Worm (Caenorhabditis elegans) whole organism, young adult: ENCODE measurements around the gene F15B9.6.

Experiments
- B0261.1 ChIP-seq: sonication (generic microtip); optimal IDR thresholded peaks from 2 replicates; lab custom pipeline; 2016; ENCODE audit warnings: mild to moderate bottlenecking, missing genetic modification characterization, moderate library complexity, missing compliant biosample characterization
- C17E4.6 ChIP-seq: fragments of 200-800 bp; sonication (Bioruptor generic); IDR thresholded peaks from 2 replicates; pipeline ENCODE4 v1.3.6; 2022; ENCODE audit warnings: missing genetic modification reagents, missing genetic modification characterization, missing compliant biosample characterization
- D2030.7 ChIP-seq: fragments of 200-800 bp; sonication (Bioruptor generic); IDR thresholded peaks from 2 replicates; pipeline ENCODE4 v1.3.6; 2022; ENCODE audit warnings: missing genetic modification reagents, missing genetic modification characterization, missing compliant biosample characterization
- Y56A3A.18 ChIP-seq: fragments of 200-800 bp; sonication (Bioruptor generic); IDR thresholded peaks from 2 replicates; pipeline ENCODE4 v1.3.6; 2022; ENCODE audit warnings: missing genetic modification reagents, missing genetic modification characterization, missing compliant biosample characterization
- atf-7 ChIP-seq: sonication (generic microtip); optimal IDR thresholded peaks from 2 replicates; lab custom pipeline; 2017; ENCODE audit warnings: mild to moderate bottlenecking, missing genetic modification characterization, missing compliant biosample characterization
- bed-1 ChIP-seq: fragments of 200-800 bp; sonication (Bioruptor generic); IDR thresholded peaks from 2 replicates; pipeline ENCODE4 v1.3.6; 2022; ENCODE audit warnings: missing genetic modification reagents, missing genetic modification characterization, missing compliant biosample characterization
- bed-2 ChIP-seq: fragments of 200-800 bp; sonication (Bioruptor generic); IDR thresholded peaks from 2 replicates; pipeline ENCODE4 v1.3.6; 2022; ENCODE audit warnings: missing genetic modification reagents, missing genetic modification characterization, missing compliant biosample characterization
- cebp-2 ChIP-seq: fragments of 200-800 bp; sonication (Bioruptor generic); IDR thresholded peaks from 2 replicates; pipeline ENCODE4 v1.3.6; 2022; ENCODE audit warnings: missing genetic modification characterization, missing compliant biosample characterization
- ceh-58 ChIP-seq: fragments of 200-800 bp; sonication (Bioruptor generic); IDR thresholded peaks from 2 replicates; pipeline ENCODE4 v1.3.6; 2022; ENCODE audit warnings: missing genetic modification characterization, missing compliant biosample characterization
- dox-1 ChIP-seq: fragments of 200-800 bp; sonication (Bioruptor generic); IDR thresholded peaks from 2 replicates; pipeline ENCODE4 v1.3.6; 2022; ENCODE audit warnings: missing genetic modification reagents, missing genetic modification characterization, missing compliant biosample characterization
- ekl-4 ChIP-seq: fragments of 200-800 bp; sonication (Bioruptor generic); IDR thresholded peaks from 2 replicates; pipeline ENCODE4 v1.3.6; 2022; ENCODE audit warnings: missing genetic modification reagents, missing genetic modification characterization, missing compliant biosample characterization
- ets-4 ChIP-seq: fragments of 200-800 bp; sonication (Bioruptor generic); optimal IDR thresholded peaks from 2 replicates; lab custom pipeline; 2018; ENCODE audit warnings: mild to moderate bottlenecking, missing genetic modification characterization, missing compliant biosample characterization
- him-1 ChIP-seq: sonication (generic microtip); optimal IDR thresholded peaks from 2 replicates; lab custom pipeline; 2016; ENCODE audit warnings: missing genotype, missing genetic modification reagents, missing genetic modification characterization, missing compliant biosample characterization
- hlh-26 ChIP-seq: fragments of 200-800 bp; sonication (Bioruptor generic); conservative IDR thresholded peaks from 2 replicates; pipeline ENCODE4 v1.3.6; 2022; ENCODE audit warnings: missing genetic modification reagents, missing genetic modification characterization, missing compliant biosample characterization
- hmg-1.2 ChIP-seq: fragments of 200-800 bp; sonication (Bioruptor generic); IDR thresholded peaks from 2 replicates; pipeline ENCODE4 v1.3.6; 2022; ENCODE audit warnings: missing genetic modification reagents, missing genetic modification characterization, missing compliant biosample characterization
- let-526 ChIP-seq: fragments of 200-800 bp; sonication (Bioruptor generic); IDR thresholded peaks from 2 replicates; pipeline ENCODE4 v1.3.6; 2022; ENCODE audit warnings: missing genetic modification reagents, missing genetic modification characterization, missing compliant biosample characterization
- lin-26 ChIP-seq: fragments of 200-800 bp; sonication (Bioruptor generic); IDR thresholded peaks from 2 replicates; pipeline ENCODE4 v1.3.6; 2022; ENCODE audit warnings: missing genetic modification reagents, missing genetic modification characterization, missing compliant biosample characterization
- lin-35 ChIP-seq, 3 experiments: fragments of 150-350 bp in 2 of 3; sonication (generic microtip) in 1 of 3; optimal IDR thresholded peaks; 2 replicates each; lab custom pipeline; 2014 to 2018; ENCODE audit warnings: missing biosample characterization in 3 of 3, missing genetic modification characterization in 3 of 3, missing genetic modification reagents in 3 of 3
- lsy-27 ChIP-seq: sonication (generic microtip); optimal IDR thresholded peaks from 2 replicates; lab custom pipeline; 2017; ENCODE audit warnings: missing genetic modification characterization, mild to moderate bottlenecking, missing compliant biosample characterization, antibody characterized with exemption, missing genotype, borderline replicate concordance; ENCODE audit not compliant: insufficient read depth
- madf-10 ChIP-seq: sonication (generic microtip); optimal IDR thresholded peaks from 2 replicates; lab custom pipeline; 2016; ENCODE audit warnings: mild to moderate bottlenecking, missing genetic modification characterization, missing compliant biosample characterization
- madf-3 ChIP-seq: fragments of 200-800 bp; sonication (Bioruptor generic); IDR thresholded peaks from 2 replicates; pipeline ENCODE4 v1.3.6; 2022; ENCODE audit warnings: missing genetic modification reagents, missing genetic modification characterization, missing compliant biosample characterization
- rcor-1 ChIP-seq: fragments of 200-800 bp; sonication (Bioruptor generic); IDR thresholded peaks from 2 replicates; pipeline ENCODE4 v1.3.6; 2022; ENCODE audit warnings: missing genetic modification reagents, missing genetic modification characterization, missing compliant biosample characterization
- rec-8 ChIP-seq, 2 experiments: sonication (generic microtip); optimal IDR thresholded peaks; 2 replicates each; lab custom pipeline; 2016; ENCODE audit warnings: mild to moderate bottlenecking in 2 of 2, missing genetic modification characterization in 2 of 2, missing genetic modification reagents in 2 of 2, missing genotype in 2 of 2, missing biosample characterization in 1 of 2, missing compliant biosample characterization in 1 of 2, moderate library complexity in 1 of 2
- rpc-1 ChIP-seq, 2 experiments: fragments of 150-350 bp in 1 of 2; sonication (generic microtip) in 1 of 2; optimal IDR thresholded peaks; 2 replicates each; lab custom pipeline; 2014 to 2018; ENCODE audit warnings: missing biosample characterization in 1 of 2, missing genetic modification characterization in 1 of 2, missing genetic modification reagents in 1 of 2, missing genotype in 1 of 2
- sea-2 ChIP-seq: fragments of 200-800 bp; sonication (Bioruptor generic); IDR thresholded peaks from 2 replicates; pipeline ENCODE4 v1.3.6; 2022; ENCODE audit warnings: missing genetic modification characterization, missing compliant biosample characterization
- snpc-3.4 ChIP-seq: sonication (generic microtip); optimal IDR thresholded peaks from 2 replicates; lab custom pipeline; 2017; ENCODE audit warnings: missing genetic modification characterization, mild to moderate bottlenecking, missing compliant biosample characterization, antibody characterized with exemption, moderate library complexity, missing genotype, missing genetic modification reagents
- tbp1 ChIP-seq: fragments of 200-800 bp; sonication (Bioruptor generic); optimal IDR thresholded peaks from 2 replicates; lab custom pipeline; 2018; ENCODE audit warnings: mild to moderate bottlenecking, missing genetic modification characterization, missing compliant biosample characterization
- unc-130 ChIP-seq: sonication (generic microtip); optimal IDR thresholded peaks from 2 replicates; lab custom pipeline; 2016; ENCODE audit warnings: missing genetic modification reagents, missing genetic modification characterization, missing compliant biosample characterization
- xnd-1 ChIP-seq: sonication (generic microtip); optimal IDR thresholded peaks from 2 replicates; lab custom pipeline; 2016; ENCODE audit warnings: missing genotype, missing genetic modification reagents, missing genetic modification characterization, missing compliant biosample characterization
- ztf-18 ChIP-seq: sonication (generic microtip); optimal IDR thresholded peaks from 2 replicates; lab custom pipeline; 2016; ENCODE audit warnings: missing genotype, mild to moderate bottlenecking, missing genetic modification characterization, missing compliant biosample characterization
- ztf-25 ChIP-seq: fragments of 200-800 bp; sonication (Bioruptor generic); IDR thresholded peaks from 2 replicates; pipeline ENCODE4 v1.3.6; 2022; ENCODE audit warnings: missing genetic modification reagents, missing genetic modification characterization, missing compliant biosample characterization
- ztf-28 ChIP-seq: fragments of 200-800 bp; sonication (Bioruptor generic); IDR thresholded peaks from 2 replicates; pipeline ENCODE4 v1.3.6; 2022; ENCODE audit warnings: missing genetic modification reagents, missing genetic modification characterization, missing compliant biosample characterization

Gene F15B9.6

DNA sequence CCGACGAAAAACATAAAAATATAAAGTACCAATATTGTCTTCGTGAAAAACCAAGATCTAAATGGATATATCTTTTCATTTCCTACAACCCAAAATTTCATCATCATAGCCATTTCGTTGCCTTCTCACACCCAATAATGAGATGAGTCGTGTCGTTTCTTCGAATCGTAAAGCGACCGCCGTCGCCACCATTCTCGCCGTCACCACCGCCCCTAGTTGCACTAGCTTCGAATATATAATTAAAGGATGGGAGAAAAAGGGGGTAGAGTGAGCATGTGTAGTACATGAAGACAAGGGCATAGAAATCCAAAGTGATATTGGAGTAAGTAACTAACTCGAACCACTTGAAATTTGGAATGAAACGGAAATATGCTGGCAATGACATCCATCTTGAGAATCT, 8.3 kb downstream of the F15B9.6 start (continued):
- TF ChIP-seq Y56A3A.18 (GFP tag; lab: Robert Waterston, UW) (no peak), madf-3 (GFP tag; lab: Robert Waterston, UW) (no peak)
- TF ChIP-seq, all 124 proteins: peak for 0

ce11 chrV:13024499-13024898, 10.6 kb downstream of the F15B9.6 start:
- no peak for TF ChIP-seq snpc-3.4 (tag; lab: Kevin White, UChicago)
- TF ChIP-seq bed-1 (GFP tag; lab: Robert Waterston, UW), result no peak
- no peak for TF ChIP-seq lin-26
- TF ChIP-seq C17E4.6 (GFP tag; lab: Robert Waterston, UW), result no peak
- no peak for TF ChIP-seq rec-8 (tag; optimal IDR thresholded peaks at IDR 0.05; lab: Kevin White, UChicago)
- TF ChIP-seq atf-7 (tag; lab: Kevin White, UChicago), result no peak
- no peak for TF ChIP-seq xnd-1 (tag; lab: Kevin White, UChicago)

ce11 chrV:13025283-13025682, 11.3 kb downstream of the F15B9.6 start:
- 0 out of 2 replicates have a peak, but pooled peaks have one; percentile 20 for TF ChIP-seq ztf-28 (GFP tag; lab: Robert Waterston, UW)
- TF ChIP-seq cebp-2, result no peak
- TF ChIP-seq ceh-58 (GFP tag; lab: Robert Waterston, UW), result 0 out of 2 replicates have a peak, but pooled peaks have one; percentile 21
- TF ChIP-seq ekl-4, result no peak
- TF ChIP-seq madf-10, result no peak
- TF ChIP-seq rcor-1 (GFP tag; lab: Robert Waterston, UW), result no peak

DNA sequence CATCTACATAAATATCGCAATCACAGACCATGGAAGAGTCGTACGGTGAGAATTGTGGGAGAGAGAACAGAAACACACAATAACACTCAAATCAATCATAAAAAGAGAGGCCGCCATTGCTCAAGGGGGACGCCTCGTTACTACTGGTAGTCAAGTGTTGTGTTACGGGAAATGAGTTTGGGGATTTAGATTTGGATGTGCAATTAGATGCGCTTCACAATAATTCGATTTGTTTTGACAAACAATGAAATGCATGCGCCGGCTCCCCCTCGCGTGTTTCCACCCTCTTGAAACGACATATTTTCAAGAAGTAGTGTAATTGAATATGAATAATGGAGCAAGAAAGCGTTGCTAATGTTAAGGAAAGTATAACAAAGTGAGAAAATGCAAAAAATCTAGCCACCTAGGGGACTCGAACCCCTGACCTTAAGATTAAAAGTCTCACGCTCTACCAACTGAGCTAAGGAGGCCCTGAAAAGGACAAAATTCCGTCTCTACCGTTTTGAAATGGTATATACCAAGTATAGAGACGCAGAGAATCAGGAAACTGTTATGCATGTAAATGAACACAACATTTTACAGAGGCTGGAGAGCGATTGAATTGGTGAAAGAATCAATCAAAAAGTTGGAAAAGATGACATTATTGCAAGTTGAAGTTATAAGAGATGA, 12.8 kb downstream of the F15B9.6 start:
- TF ChIP-seq him-1 (tag; lab: Kevin White, UChicago) (peak; percentile 41), dox-1 (GFP tag; lab: Robert Waterston, UW) (0 out of 2 replicates have a peak, but pooled peaks have one; percentile 17), D2030.7 (peak; percentile 49), rpc-1 (optimal IDR thresholded peaks at IDR 0.05; lab: Kevin White, UChicago) (peak; percentile 46), rpc-1 (tag; optimal IDR thresholded peaks at IDR 0.05; lab: Kevin White, UChicago) (peak; percentile 79), lsy-27 (tag; lab: Kevin White, UChicago) (no peak), rec-8 (tag; optimal IDR thresholded peaks at IDR 0.05; lab: Kevin White, UChicago) (peak in 1 of 2 experiments; percentile 14), ztf-18 (tag; lab: Kevin White, UChicago) (peak; percentile 36), lin-35 (GFP tag; optimal IDR thresholded peaks at IDR 0.05; lab: Kevin White, UChicago) (no peak), B0261.1 (peak; percentile 61), lin-26 (peak; percentile 82), unc-130 (GFP tag; lab: Kevin White, UChicago) (no peak), tbp1 (GFP tag; lab: Kevin White, UChicago) (peak; percentile 84), sea-2 (GFP tag; lab: Robert Waterston, UW) (no peak), bed-2 (GFP tag; lab: Robert Waterston, UW) (no peak), ets-4 (no peak), ztf-25 (0 out of 2 replicates have a peak, but pooled peaks have one; percentile 21), hmg-1.2 (GFP tag; lab: Robert Waterston, UW) (peak; percentile 32; the same call in 1 of the 2 replicates), hlh-26 (GFP tag; lab: Robert Waterston, UW) (no peak), let-526 (GFP tag; lab: Robert Waterston, UW) (no peak)
- TF ChIP-seq, all 124 proteins: peak for 11
